Worm (Caenorhabditis elegans) whole organism, midembryonic: ENCODE results near the gene C12D12.1.
A peak's percentile ranks its signal among the peaks of the same experiment; 100 is the strongest.

Source experiments
- T22C8.4 ChIP-seq: fragments of 200-800 bp; sonication (Bioruptor generic); IDR thresholded peaks from 2 replicates; pipeline ENCODE4 v1.3.6; 2022; ENCODE audit warnings: missing genetic modification characterization, missing compliant biosample characterization
- cog-1 ChIP-seq: sonication (generic microtip); optimal IDR thresholded peaks from 2 replicates; lab custom pipeline; 2016; ENCODE audit warnings: missing genetic modification characterization, missing compliant biosample characterization
- flt-1 ChIP-seq: fragments of 200-800 bp; sonication (Bioruptor generic); IDR thresholded peaks from 2 replicates; pipeline ENCODE4 v1.3.6; 2022; ENCODE audit warnings: missing genetic modification characterization, missing compliant biosample characterization
- klf-2 ChIP-seq: fragments of 200-800 bp; sonication (Bioruptor generic); conservative IDR thresholded peaks from 2 replicates; pipeline ENCODE4 v1.3.6; 2022; ENCODE audit warnings: missing genetic modification reagents, missing genetic modification characterization, missing compliant biosample characterization
- med-1 ChIP-seq: sonication (generic microtip); optimal IDR thresholded peaks from 2 replicates; lab custom pipeline; 2017; ENCODE audit warnings: missing genetic modification characterization, mild to moderate bottlenecking, missing compliant biosample characterization, antibody characterized with exemption, missing genetic modification reagents; ENCODE audit not compliant: insufficient read depth
- ref-1 ChIP-seq: fragments of 200-800 bp; sonication (Bioruptor generic); conservative IDR thresholded peaks from 2 replicates; pipeline ENCODE4 v1.3.6; 2022; ENCODE audit warnings: missing genetic modification reagents, missing genetic modification characterization, missing compliant biosample characterization
- tab-1 ChIP-seq: fragments of 200-800 bp; sonication (Bioruptor generic); IDR thresholded peaks from 2 replicates; pipeline ENCODE4 v1.3.6; 2022; ENCODE audit warnings: missing genetic modification characterization, missing compliant biosample characterization
- ztf-23 ChIP-seq: fragments of 200-800 bp; sonication (Bioruptor generic); IDR thresholded peaks from 2 replicates; pipeline ENCODE4 v1.3.6; 2022; ENCODE audit warnings: missing genetic modification reagents, missing genetic modification characterization, missing compliant biosample characterization
- ztf-29 ChIP-seq: fragments of 200-800 bp; sonication (Bioruptor generic); IDR thresholded peaks from 2 replicates; pipeline ENCODE4 v1.3.6; 2022; ENCODE audit warnings: missing genetic modification reagents, missing genetic modification characterization, missing compliant biosample characterization

The C12D12.1 gene

ce11 chrX:3537335-3537734 is 38.3 kb downstream of the C12D12.1 start, which contains the start of gene gyg-1:
TSS of gene gyg-1 (plus strand) at chrX:3537635.
- no peak for TF ChIP-seq ref-1 (GFP tag; lab: Robert Waterston, UW)
- TF ChIP-seq klf-2 (GFP tag; lab: Robert Waterston, UW): no peak
- no peak for TF ChIP-seq T22C8.4 (GFP tag; lab: Robert Waterston, UW)
- TF ChIP-seq cog-1: no peak
- TF ChIP-seq ztf-23 (GFP tag; lab: Robert Waterston, UW): no peak

ce11 chrX:3538067-3538466 is 39.0 kb downstream of the C12D12.1 start:
- TF ChIP-seq ztf-23 (GFP tag; lab: Robert Waterston, UW) (no peak), tab-1 (GFP tag; lab: Robert Waterston, UW) (no peak)

- TF ChIP-seq tab-1 (GFP tag; lab: Robert Waterston, UW) (peak; percentile 50; the same call in 1 of the 2 replicates), ref-1 (GFP tag; lab: Robert Waterston, UW) (no peak), ztf-23 (GFP tag; lab: Robert Waterston, UW) (no peak), cog-1 (peak; percentile 27), flt-1 (GFP tag; lab: Robert Waterston, UW) (0 out of 2 replicates have a peak, but pooled peaks have one; percentile 43), ztf-29 (GFP tag; lab: Robert Waterston, UW) (no peak), T22C8.4 (GFP tag; lab: Robert Waterston, UW) (no peak), klf-2 (GFP tag; lab: Robert Waterston, UW) (no peak), med-1 (GFP tag; lab: Kevin White, UChicago) (no peak)
Observed at ce11 chrX:3540861-3541260, 41.8 kb downstream of the C12D12.1 start.

ce11 chrX:3542242-3542641 is 43.2 kb downstream of the C12D12.1 start, which contains the start of gene rgs-7:
TSS of gene rgs-7 (plus strand) at chrX:3542542.
- TF ChIP-seq T22C8.4 (GFP tag; lab: Robert Waterston, UW): no peak

ce11 chrX:3547097-3547496 is 48.0 kb downstream of the C12D12.1 start:
- TF ChIP-seq ztf-29 (GFP tag; lab: Robert Waterston, UW) (no peak), cog-1 (no peak), flt-1 (GFP tag; lab: Robert Waterston, UW) (no peak), ref-1 (GFP tag; lab: Robert Waterston, UW) (no peak), ztf-23 (GFP tag; lab: Robert Waterston, UW) (no peak), tab-1 (GFP tag; lab: Robert Waterston, UW) (no peak)

ce11 chrX:3547828-3548227 is 48.8 kb downstream of the C12D12.1 start:
- TF ChIP-seq klf-2 (GFP tag; lab: Robert Waterston, UW): no peak
- TF ChIP-seq tab-1 (GFP tag; lab: Robert Waterston, UW): no peak
- TF ChIP-seq cog-1: no peak
- TF ChIP-seq ztf-23 (GFP tag; lab: Robert Waterston, UW): no peak
- TF ChIP-seq T22C8.4 (GFP tag; lab: Robert Waterston, UW): no peak
- no peak for TF ChIP-seq ref-1 (GFP tag; lab: Robert Waterston, UW)
- TF ChIP-seq ztf-29 (GFP tag; lab: Robert Waterston, UW): no peak
- TF ChIP-seq flt-1 (GFP tag; lab: Robert Waterston, UW): no peak
- TF ChIP-seq med-1 (GFP tag; lab: Kevin White, UChicago): no peak

ce11 chrX:3548716-3549115 is 49.7 kb downstream of the C12D12.1 start:
- no peak for TF ChIP-seq cog-1
- no peak for TF ChIP-seq klf-2 (GFP tag; lab: Robert Waterston, UW)
- no peak for TF ChIP-seq flt-1 (GFP tag; lab: Robert Waterston, UW)
- TF ChIP-seq T22C8.4 (GFP tag; lab: Robert Waterston, UW): no peak
- no peak for TF ChIP-seq ztf-23 (GFP tag; lab: Robert Waterston, UW)
- TF ChIP-seq ref-1 (GFP tag; lab: Robert Waterston, UW): no peak
- TF ChIP-seq tab-1 (GFP tag; lab: Robert Waterston, UW): no peak
- TF ChIP-seq ztf-29 (GFP tag; lab: Robert Waterston, UW): no peak
- TF ChIP-seq med-1 (GFP tag; lab: Kevin White, UChicago): no peak

- no peak for TF ChIP-seq tab-1 (GFP tag; lab: Robert Waterston, UW)
- no peak for TF ChIP-seq ztf-29 (GFP tag; lab: Robert Waterston, UW)
- TF ChIP-seq T22C8.4 (GFP tag; lab: Robert Waterston, UW): no peak
- TF ChIP-seq cog-1: no peak
- TF ChIP-seq klf-2 (GFP tag; lab: Robert Waterston, UW): no peak
- no peak for TF ChIP-seq med-1 (GFP tag; lab: Kevin White, UChicago)
- TF ChIP-seq ztf-23 (GFP tag; lab: Robert Waterston, UW): no peak
- no peak for TF ChIP-seq flt-1 (GFP tag; lab: Robert Waterston, UW)
Observed at ce11 chrX:3551173-3551572, 52.1 kb downstream of the C12D12.1 start.

- TF ChIP-seq ref-1 (GFP tag; lab: Robert Waterston, UW): no peak
- no peak for TF ChIP-seq T22C8.4 (GFP tag; lab: Robert Waterston, UW)
- TF ChIP-seq flt-1 (GFP tag; lab: Robert Waterston, UW): no peak
- no peak for TF ChIP-seq klf-2 (GFP tag; lab: Robert Waterston, UW)
- TF ChIP-seq cog-1: no peak
- TF ChIP-seq tab-1 (GFP tag; lab: Robert Waterston, UW): no peak
- TF ChIP-seq ztf-23 (GFP tag; lab: Robert Waterston, UW): no peak
- no peak for TF ChIP-seq med-1 (GFP tag; lab: Kevin White, UChicago)
- no peak for TF ChIP-seq ztf-29 (GFP tag; lab: Robert Waterston, UW)
Observed at ce11 chrX:3552948-3553347, 53.9 kb downstream of the C12D12.1 start.

ce11 chrX:3553687-3554086 is 54.6 kb downstream of the C12D12.1 start:
- TF ChIP-seq T22C8.4 (GFP tag; lab: Robert Waterston, UW) (no peak), cog-1 (no peak), klf-2 (GFP tag; lab: Robert Waterston, UW) (no peak), ztf-29 (GFP tag; lab: Robert Waterston, UW) (no peak), ref-1 (GFP tag; lab: Robert Waterston, UW) (no peak), med-1 (GFP tag; lab: Kevin White, UChicago) (no peak), tab-1 (GFP tag; lab: Robert Waterston, UW) (no peak), flt-1 (GFP tag; lab: Robert Waterston, UW) (no peak), ztf-23 (GFP tag; lab: Robert Waterston, UW) (no peak)
